Worm (Caenorhabditis elegans) whole organism, L2 larva: ENCODE data around the gene fbxl-4.

ENCODE experiments used
- C34F6.9 ChIP-seq: fragments of 150-350 bp; optimal IDR thresholded peaks from 2 replicates; lab custom pipeline; 2014; ENCODE audit warnings: missing biosample characterization, missing genetic modification characterization
- F13H6.1 ChIP-seq: sonication (generic microtip); optimal IDR thresholded peaks from 2 replicates; lab custom pipeline; 2016; ENCODE audit warnings: missing genetic modification characterization, missing compliant biosample characterization
- R02D3.7 ChIP-seq: fragments of 150-350 bp; optimal IDR thresholded peaks from 2 replicates; lab custom pipeline; 2014; ENCODE audit warnings: missing biosample characterization, missing genetic modification characterization
- Y55F3AM.14 ChIP-seq: fragments of 200-800 bp; sonication (Bioruptor generic); optimal IDR thresholded peaks from 2 replicates; lab custom pipeline; 2018; ENCODE audit warnings: mild to moderate bottlenecking, missing genetic modification characterization, missing compliant biosample characterization
- ZK546.5 ChIP-seq: sonication (generic microtip); optimal IDR thresholded peaks from 2 replicates; lab custom pipeline; 2017; ENCODE audit warnings: missing biosample characterization, missing genetic modification characterization
- alr-1 ChIP-seq: fragments of 150-350 bp; optimal IDR thresholded peaks from 2 replicates; lab custom pipeline; 2014; ENCODE audit warnings: missing biosample characterization, missing genetic modification characterization
- aly-2 ChIP-seq: fragments of 150-350 bp; optimal IDR thresholded peaks from 2 replicates; lab custom pipeline; 2014; ENCODE audit warnings: missing biosample characterization, missing genetic modification characterization
- ama-1 ChIP-seq: fragments of 150-350 bp; optimal IDR thresholded peaks from 2 replicates; lab custom pipeline; 2018; ENCODE audit warnings: inconsistent platforms
- blmp-1 ChIP-seq: sonication (generic microtip); optimal IDR thresholded peaks from 2 replicates; lab custom pipeline; 2017; ENCODE audit warnings: missing genetic modification characterization, mild to moderate bottlenecking, missing compliant biosample characterization, antibody characterized with exemption, moderate library complexity; ENCODE audit not compliant: insufficient read depth
- ceh-16 ChIP-seq: fragments of 150-350 bp; optimal IDR thresholded peaks from 2 replicates; lab custom pipeline; 2014; ENCODE audit warnings: missing biosample characterization, missing genetic modification characterization
- ceh-82 ChIP-seq: fragments of 150-350 bp; optimal IDR thresholded peaks from 2 replicates; lab custom pipeline; 2014; ENCODE audit warnings: missing biosample characterization, missing genetic modification characterization
- crh-2 ChIP-seq: sonication (generic microtip); optimal IDR thresholded peaks from 2 replicates; lab custom pipeline; 2017; ENCODE audit warnings: missing biosample characterization, missing genetic modification characterization
- egl-27 ChIP-seq: sonication (generic microtip); optimal IDR thresholded peaks from 3 replicates; lab custom pipeline; 2017; ENCODE audit warnings: missing biosample characterization, missing genetic modification reagents, missing genetic modification characterization
- elt-3 ChIP-seq: sonication (generic microtip); optimal IDR thresholded peaks from 2 replicates; lab custom pipeline; 2017; ENCODE audit warnings: missing biosample characterization, missing genetic modification characterization
- fos-1 ChIP-seq: fragments of 150-350 bp; optimal IDR thresholded peaks from 2 replicates; lab custom pipeline; 2014; ENCODE audit warnings: missing biosample characterization, missing genetic modification characterization
- lin-11 ChIP-seq: fragments of 150-350 bp; sonication (generic microtip); optimal IDR thresholded peaks from 2 replicates; lab custom pipeline; 2014; ENCODE audit warnings: missing biosample characterization, missing genetic modification characterization, inconsistent platforms, mixed read lengths
- lin-13 ChIP-seq: fragments of 150-350 bp; optimal IDR thresholded peaks from 2 replicates; lab custom pipeline; 2014; ENCODE audit warnings: missing biosample characterization, missing genetic modification reagents, missing genetic modification characterization
- lin-39 ChIP-seq: fragments of 150-350 bp; optimal IDR thresholded peaks from 2 replicates; lab custom pipeline; 2014; ENCODE audit warnings: missing biosample characterization, missing genetic modification reagents, missing genetic modification characterization
- lsy-2 ChIP-seq, 2 experiments: fragments of 150-350 bp in 1 of 2; sonication (generic microtip) in 1 of 2; optimal IDR thresholded peaks; 2 replicates each; lab custom pipeline; 2014 to 2017; ENCODE audit warnings: missing biosample characterization in 2 of 2, missing genetic modification characterization in 2 of 2
- mab-5 ChIP-seq: fragments of 150-350 bp; optimal IDR thresholded peaks from 2 replicates; lab custom pipeline; 2014; ENCODE audit warnings: missing biosample characterization, missing genetic modification characterization
- mbf-1 ChIP-seq: sonication (generic microtip); optimal IDR thresholded peaks from 2 replicates; lab custom pipeline; 2017; ENCODE audit warnings: missing biosample characterization, missing genetic modification characterization
- mdl-1 ChIP-seq, 2 experiments: fragments of 150-350 bp in 1 of 2; sonication (generic microtip) in 1 of 2; optimal IDR thresholded peaks; 2 replicates each; lab custom pipeline; 2017; ENCODE audit warnings: missing biosample characterization in 2 of 2, missing genetic modification characterization in 2 of 2
- nhr-10 ChIP-seq: sonication (generic microtip); optimal IDR thresholded peaks from 2 replicates; lab custom pipeline; 2017; ENCODE audit warnings: missing biosample characterization, missing genetic modification characterization
- nhr-11 ChIP-seq: fragments of 150-350 bp; optimal IDR thresholded peaks from 2 replicates; lab custom pipeline; 2014; ENCODE audit warnings: missing biosample characterization, missing genetic modification characterization
- nhr-129 ChIP-seq: fragments of 150-350 bp; optimal IDR thresholded peaks from 2 replicates; lab custom pipeline; 2014; ENCODE audit warnings: missing biosample characterization, missing genetic modification characterization
- nhr-21 ChIP-seq: fragments of 150-350 bp; optimal IDR thresholded peaks from 2 replicates; lab custom pipeline; 2014; ENCODE audit warnings: missing biosample characterization, missing genetic modification characterization
- nhr-23 ChIP-seq: fragments of 150-350 bp; optimal IDR thresholded peaks from 2 replicates; lab custom pipeline; 2014; ENCODE audit warnings: missing biosample characterization, missing genetic modification reagents, missing genetic modification characterization
- nhr-237 ChIP-seq: fragments of 150-350 bp; optimal IDR thresholded peaks from 2 replicates; lab custom pipeline; 2014; ENCODE audit warnings: missing biosample characterization, missing genetic modification characterization
- nhr-6 ChIP-seq: fragments of 150-350 bp; optimal IDR thresholded peaks from 2 replicates; lab custom pipeline; 2014; ENCODE audit warnings: missing biosample characterization, missing genetic modification characterization
- nhr-77 ChIP-seq: fragments of 150-350 bp; optimal IDR thresholded peaks from 2 replicates; lab custom pipeline; 2014; ENCODE audit warnings: missing biosample characterization, missing genetic modification characterization
- peb-1 ChIP-seq: fragments of 150-350 bp; optimal IDR thresholded peaks from 2 replicates; lab custom pipeline; 2014; ENCODE audit warnings: missing biosample characterization, missing genetic modification characterization
- sem-4 ChIP-seq: fragments of 150-350 bp; optimal IDR thresholded peaks from 2 replicates; lab custom pipeline; 2014; ENCODE audit warnings: missing biosample characterization, missing genetic modification reagents, missing genetic modification characterization
- skn-1 ChIP-seq: sonication (generic microtip); optimal IDR thresholded peaks from 2 replicates; lab custom pipeline; 2017; ENCODE audit warnings: missing biosample characterization, missing genetic modification characterization
- sma-3 ChIP-seq: sonication (generic microtip); optimal IDR thresholded peaks from 2 replicates; lab custom pipeline; 2016; ENCODE audit warnings: missing genetic modification reagents, missing genetic modification characterization, missing compliant biosample characterization
- sma-9 ChIP-seq, 2 experiments: fragments of 150-350 bp in 1 of 2; sonication (generic microtip) in 1 of 2; optimal IDR thresholded peaks; 2 replicates each; lab custom pipeline; 2014 to 2016; ENCODE audit warnings: missing genetic modification characterization in 2 of 2, mild to moderate bottlenecking in 1 of 2, missing biosample characterization in 1 of 2, missing compliant biosample characterization in 1 of 2, missing genetic modification reagents in 1 of 2, moderate library complexity in 1 of 2
- snpc-4 ChIP-seq: fragments of 150-350 bp; optimal IDR thresholded peaks from 2 replicates; lab custom pipeline; 2014; ENCODE audit warnings: missing biosample characterization, missing genetic modification characterization
- unc-39 ChIP-seq: fragments of 150-350 bp; optimal IDR thresholded peaks from 2 replicates; lab custom pipeline; 2014; ENCODE audit warnings: missing biosample characterization, missing genetic modification characterization
- unc-55 ChIP-seq: fragments of 150-350 bp; sonication (generic microtip); optimal IDR thresholded peaks from 3 replicates; lab custom pipeline; 2014; ENCODE audit warnings: missing biosample characterization, missing genetic modification reagents, missing genetic modification characterization
- ztf-1 ChIP-seq: fragments of 200-800 bp; sonication (Bioruptor generic); conservative IDR thresholded peaks from 2 replicates; pipeline ENCODE4 v1.3.6; 2022; ENCODE audit warnings: missing genetic modification characterization, missing compliant biosample characterization
- ztf-11 ChIP-seq: sonication (generic microtip); optimal IDR thresholded peaks from 2 replicates; lab custom pipeline; 2017; ENCODE audit warnings: missing biosample characterization, missing genetic modification characterization
- ztf-4 ChIP-seq: fragments of 150-350 bp; optimal IDR thresholded peaks from 2 replicates; lab custom pipeline; 2014; ENCODE audit warnings: missing biosample characterization, missing genetic modification characterization

fbxl-4 gene

DNA sequence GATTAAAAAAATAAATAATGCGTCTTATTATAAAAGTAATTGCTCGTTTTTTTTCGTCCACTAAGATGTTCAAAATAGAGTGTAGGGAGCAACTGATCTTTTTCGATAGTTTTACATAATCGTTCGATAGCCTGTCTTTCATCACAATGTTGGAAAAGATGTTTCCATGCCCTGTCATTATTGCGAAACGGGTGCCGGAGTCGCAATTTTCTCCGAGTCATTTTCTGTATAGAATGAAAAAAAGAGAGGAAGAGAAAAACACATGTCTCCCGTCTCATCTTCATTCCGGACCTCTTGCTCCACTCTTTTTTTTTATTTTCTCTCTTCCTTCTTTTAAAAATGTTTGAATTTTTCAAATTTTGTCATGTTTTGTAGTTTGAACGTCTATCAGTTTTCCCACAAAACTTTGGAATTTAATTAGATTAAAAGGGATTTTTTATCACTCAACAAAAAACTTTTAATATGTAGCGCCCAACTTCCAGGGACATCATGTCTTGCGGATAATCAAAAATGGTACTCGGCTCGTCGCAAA lies 35.7 kb upstream of the fbxl-4 start, which contains the start of gene svh-2:
Gene svh-2 (plus strand): TSS at position 482 of the 532 bp plus-strand sequence.
- TF ChIP-seq F13H6.1 (tag; lab: Kevin White, UChicago) (no peak), nhr-237 (tag; lab: Kevin White, UChicago) (no peak), nhr-129 (peak; percentile 5), lsy-2 (tag; optimal IDR thresholded peaks at IDR 0.05; lab: Kevin White, UChicago) (no peak), ama-1 (lab: Kevin White, UChicago) (no peak), mbf-1 (tag; lab: Kevin White, UChicago) (no peak), aly-2 (tag; lab: Kevin White, UChicago) (no peak), unc-55 (GFP tag; lab: Kevin White, UChicago) (peak; percentile 11), snpc-4 (tag; lab: Kevin White, UChicago) (no peak), fos-1 (no peak), crh-2 (tag; lab: Kevin White, UChicago) (no peak), alr-1 (tag; lab: Kevin White, UChicago) (no peak), lin-13 (GFP tag; lab: Kevin White, UChicago) (no peak), C34F6.9 (peak; percentile 22), egl-27 (no peak), peb-1 (tag; lab: Kevin White, UChicago) (no peak), ztf-11 (no peak), sma-3 (GFP tag; lab: Kevin White, UChicago) (no peak), blmp-1 (tag; lab: Kevin White, UChicago) (no peak), mab-5 (tag; lab: Kevin White, UChicago) (no peak)

DNA sequence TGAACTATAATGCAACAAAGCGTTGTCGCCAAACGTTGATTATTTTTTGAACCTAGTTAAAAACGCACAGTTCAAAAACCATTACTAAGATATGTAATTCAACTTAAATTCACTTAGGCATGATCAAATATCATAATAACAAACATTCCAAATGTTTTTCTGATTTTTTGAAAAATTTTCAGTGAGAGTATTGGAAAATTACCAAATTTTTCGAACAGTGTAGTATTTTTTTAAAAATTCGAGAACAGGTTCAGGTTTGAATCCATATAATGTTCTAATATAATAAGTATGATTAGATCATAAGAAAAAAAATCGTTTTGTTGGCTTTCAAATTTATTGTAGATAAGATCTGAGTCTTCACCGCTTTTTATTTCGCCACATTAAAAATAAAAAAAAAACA lies 35.0 kb upstream of the fbxl-4 start:
- TF ChIP-seq Y55F3AM.14 (GFP tag; lab: Kevin White, UChicago) (no peak), aly-2 (tag; lab: Kevin White, UChicago) (no peak), nhr-6 (tag; lab: Kevin White, UChicago) (no peak), R02D3.7 (tag; lab: Kevin White, UChicago) (no peak), mab-5 (tag; lab: Kevin White, UChicago) (no peak), lin-13 (GFP tag; lab: Kevin White, UChicago) (no peak), ZK546.5 (tag; lab: Kevin White, UChicago) (no peak), lin-11 (tag; lab: Kevin White, UChicago) (no peak), egl-27 (no peak), nhr-21 (tag; lab: Kevin White, UChicago) (no peak), mdl-1 (tag; optimal IDR thresholded peaks at IDR 0.05; lab: Kevin White, UChicago) (no peak), lsy-2 (tag; optimal IDR thresholded peaks at IDR 0.05; lab: Kevin White, UChicago) (no peak), lin-39 (no peak), sem-4 (no peak), nhr-237 (tag; lab: Kevin White, UChicago) (no peak), alr-1 (tag; lab: Kevin White, UChicago) (no peak), elt-3 (no peak), nhr-77 (tag; lab: Kevin White, UChicago) (no peak), ztf-1 (GFP tag; lab: Robert Waterston, UW) (no peak)
- TF ChIP-seq, all 48 proteins: peak for 0

DNA sequence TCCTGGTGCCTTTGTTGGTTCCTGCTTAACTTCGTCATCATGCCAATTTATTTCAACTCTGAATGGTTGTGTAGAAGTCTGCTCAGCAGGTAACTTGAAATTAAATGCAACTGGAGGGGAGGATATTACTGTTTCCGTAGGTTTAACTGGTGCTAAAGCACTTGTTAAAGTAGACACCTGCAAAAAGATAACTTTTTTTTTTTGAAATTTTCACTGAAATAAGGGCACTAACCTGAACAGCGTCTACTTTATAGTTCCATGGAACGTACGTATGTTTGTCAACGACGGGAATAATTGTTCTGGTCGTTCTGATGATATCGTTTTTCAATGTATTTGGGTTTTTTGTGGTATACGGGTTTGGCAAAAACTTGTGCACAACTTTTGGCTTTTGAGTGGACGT lies 28.1 kb upstream of the fbxl-4 start:
- TF ChIP-seq snpc-4 (tag; lab: Kevin White, UChicago) (no peak), F13H6.1 (tag; lab: Kevin White, UChicago) (no peak), ztf-11 (no peak), nhr-21 (tag; lab: Kevin White, UChicago) (no peak), unc-39 (tag; lab: Kevin White, UChicago) (no peak), nhr-11 (tag; lab: Kevin White, UChicago) (no peak), ceh-82 (tag; lab: Kevin White, UChicago) (no peak), blmp-1 (tag; lab: Kevin White, UChicago) (no peak), sma-3 (GFP tag; lab: Kevin White, UChicago) (no peak), ama-1 (lab: Kevin White, UChicago) (no peak), mab-5 (tag; lab: Kevin White, UChicago) (no peak), ZK546.5 (tag; lab: Kevin White, UChicago) (no peak), skn-1 (tag; lab: Kevin White, UChicago) (no peak), sma-9 (GFP tag; optimal IDR thresholded peaks at IDR 0.05; lab: Kevin White, UChicago) (no peak), sma-9 (tag; optimal IDR thresholded peaks at IDR 0.05; lab: Kevin White, UChicago) (no peak), ztf-4 (tag; lab: Kevin White, UChicago) (no peak), nhr-23 (tag; lab: Kevin White, UChicago) (no peak), lin-11 (tag; lab: Kevin White, UChicago) (no peak), nhr-6 (tag; lab: Kevin White, UChicago) (no peak), nhr-10 (no peak), ceh-16 (no peak)
